Worm (Caenorhabditis elegans): Measurements from ENCODE around the gene F35H10.5.

ce11 chrIV:8286352-8286751 is 14.2 kb upstream of the F35H10.5 start, which contains the start of gene K07H8.9:
- no peak for TF ChIP-seq T22C8.4 (GFP tag; IDR thresholded peaks at IDR 0.05)
- TF ChIP-seq ztf-23 (GFP tag; IDR thresholded peaks at IDR 0.05) = no peak
- TF ChIP-seq flt-1 (GFP tag; IDR thresholded peaks at IDR 0.05) = no peak
- TF ChIP-seq klf-2 (GFP tag; conservative IDR thresholded peaks at IDR 0.05) = no peak

All from whole organism, midembryonic.